Worm (Caenorhabditis elegans) whole organism, L1 larva: ENCODE data around the gene puf-3.

Source experiments
- C34B4.2 ChIP-seq: sonication (generic microtip); optimal IDR thresholded peaks from 2 replicates; lab custom pipeline; 2017; ENCODE audit warnings: mild to moderate bottlenecking, missing genetic modification characterization, missing compliant biosample characterization
- Y116A8C.19 ChIP-seq: sonication (generic microtip); optimal IDR thresholded peaks from 2 replicates; lab custom pipeline; 2016; ENCODE audit warnings: missing compliant biosample characterization, missing genetic modification characterization, borderline replicate concordance
- aha-1 ChIP-seq: fragments of 150-350 bp; optimal IDR thresholded peaks from 2 replicates; lab custom pipeline; 2014; ENCODE audit warnings: missing biosample characterization, missing genetic modification characterization
- alr-1 ChIP-seq: fragments of 200-800 bp; sonication (Bioruptor generic); optimal IDR thresholded peaks from 2 replicates; lab custom pipeline; 2018; ENCODE audit warnings: borderline replicate concordance, mild to moderate bottlenecking, missing genetic modification characterization, missing compliant biosample characterization
- ceh-90 ChIP-seq: sonication (generic microtip); optimal IDR thresholded peaks from 2 replicates; lab custom pipeline; 2016; ENCODE audit warnings: missing genetic modification characterization, missing compliant biosample characterization
- dpl-1 ChIP-seq, 3 experiments: fragments of 150-350 bp in 2 of 3; sonication (generic microtip) in 1 of 3; optimal IDR thresholded peaks; 2 replicates each; lab custom pipeline; 2014 to 2017; ENCODE audit warnings: missing biosample characterization in 3 of 3, missing genetic modification characterization in 3 of 3, missing genetic modification reagents in 3 of 3
- egl-27 ChIP-seq, 2 experiments: fragments of 150-350 bp in 1 of 2; sonication (generic microtip); optimal IDR thresholded peaks; 3 replicates each; lab custom pipeline; 2017 to 2018; ENCODE audit warnings: missing biosample characterization in 2 of 2, missing genetic modification characterization in 2 of 2, missing genetic modification reagents in 2 of 2
- elt-2 ChIP-seq: sonication (generic microtip); optimal IDR thresholded peaks from 2 replicates; lab custom pipeline; 2016; ENCODE audit warnings: missing genetic modification characterization, mild to moderate bottlenecking, inconsistent platforms, missing compliant biosample characterization, missing genetic modification reagents
- elt-3 ChIP-seq, 6 experiments: fragments of 150-350 bp in 1 of 6; sonication (generic microtip); optimal IDR thresholded peaks; 2 replicates each; lab custom pipeline; 2017 to 2018; ENCODE audit warnings: missing biosample characterization in 6 of 6, missing genetic modification characterization in 6 of 6, inconsistent platforms in 1 of 6
- hlh-17 ChIP-seq: fragments of 200-800 bp; sonication (Bioruptor generic); optimal IDR thresholded peaks from 2 replicates; lab custom pipeline; 2018; ENCODE audit warnings: missing genetic modification characterization, mild to moderate bottlenecking, missing compliant biosample characterization, moderate library complexity, borderline replicate concordance
- hlh-4 ChIP-seq: sonication (generic microtip); optimal IDR thresholded peaks from 2 replicates; lab custom pipeline; 2016; ENCODE audit warnings: mild to moderate bottlenecking, missing genetic modification characterization, missing compliant biosample characterization
- irx-1 ChIP-seq: sonication (generic microtip); optimal IDR thresholded peaks from 2 replicates; lab custom pipeline; 2016; ENCODE audit warnings: missing genetic modification characterization, missing compliant biosample characterization
- jun-1 ChIP-seq: fragments of 150-350 bp; optimal IDR thresholded peaks from 2 replicates; lab custom pipeline; 2014; ENCODE audit warnings: missing biosample characterization, missing genetic modification reagents, missing genetic modification characterization
- lin-13 ChIP-seq: fragments of 150-350 bp; optimal IDR thresholded peaks from 2 replicates; lab custom pipeline; 2014; ENCODE audit warnings: missing biosample characterization, missing genetic modification reagents, missing genetic modification characterization
- lin-14 ChIP-seq: fragments of 200-800 bp; sonication (Bioruptor generic); optimal IDR thresholded peaks from 2 replicates; lab custom pipeline; 2018; ENCODE audit warnings: mild to moderate bottlenecking, missing genetic modification characterization, moderate library complexity, missing compliant biosample characterization
- lin-35 ChIP-seq, 2 experiments: fragments of 150-350 bp; optimal IDR thresholded peaks; 2 replicates each; lab custom pipeline; 2014; ENCODE audit warnings: missing biosample characterization in 2 of 2, missing genetic modification characterization in 2 of 2, missing genetic modification reagents in 2 of 2
- lin-39 ChIP-seq: fragments of 150-350 bp; optimal IDR thresholded peaks from 2 replicates; lab custom pipeline; 2014; ENCODE audit warnings: missing biosample characterization, missing genetic modification reagents, missing genetic modification characterization
- lir-3 ChIP-seq: sonication (generic microtip); optimal IDR thresholded peaks from 2 replicates; lab custom pipeline; 2016; ENCODE audit warnings: mild to moderate bottlenecking, missing genetic modification characterization, moderate library complexity, missing compliant biosample characterization; ENCODE audit not compliant: poor library complexity
- mep-1 ChIP-seq: fragments of 150-350 bp; optimal IDR thresholded peaks from 2 replicates; lab custom pipeline; 2014; ENCODE audit warnings: missing biosample characterization, missing genetic modification characterization
- nhr-19 ChIP-seq: fragments of 200-800 bp; sonication (Bioruptor generic); conservative IDR thresholded peaks from 2 replicates; pipeline ENCODE4 v1.3.6; 2022; ENCODE audit warnings: missing genetic modification characterization, missing compliant biosample characterization
- nhr-71 ChIP-seq: sonication (generic microtip); optimal IDR thresholded peaks from 2 replicates; lab custom pipeline; 2016; ENCODE audit warnings: mild to moderate bottlenecking, missing genetic modification characterization, moderate library complexity, missing compliant biosample characterization
- pax-3 ChIP-seq: fragments of 200-800 bp; sonication (Bioruptor generic); optimal IDR thresholded peaks from 2 replicates; lab custom pipeline; 2018; ENCODE audit warnings: mild to moderate bottlenecking, missing genetic modification characterization, moderate library complexity, missing compliant biosample characterization
- pqm-1 ChIP-seq: sonication (generic microtip); optimal IDR thresholded peaks from 3 replicates; lab custom pipeline; 2017; ENCODE audit warnings: missing biosample characterization, missing genetic modification characterization
- sptf-1 ChIP-seq: fragments of 150-350 bp; optimal IDR thresholded peaks from 2 replicates; lab custom pipeline; 2014; ENCODE audit warnings: missing biosample characterization, missing genetic modification characterization
- tbx-2 ChIP-seq: sonication (generic microtip); optimal IDR thresholded peaks from 2 replicates; lab custom pipeline; 2016; ENCODE audit warnings: missing genetic modification characterization, missing compliant biosample characterization
- unc-130 ChIP-seq: fragments of 150-350 bp; optimal IDR thresholded peaks from 2 replicates; lab custom pipeline; 2017; ENCODE audit warnings: missing biosample characterization, missing genetic modification characterization, inconsistent platforms
- unc-30 ChIP-seq: sonication (generic microtip); optimal IDR thresholded peaks from 2 replicates; lab custom pipeline; 2017; ENCODE audit warnings: missing biosample characterization, missing genetic modification characterization
- xbp-1 ChIP-seq: sonication (generic microtip); optimal IDR thresholded peaks from 2 replicates; lab custom pipeline; 2016; ENCODE audit warnings: missing genetic modification characterization, missing compliant biosample characterization

The puf-3 gene

DNA sequence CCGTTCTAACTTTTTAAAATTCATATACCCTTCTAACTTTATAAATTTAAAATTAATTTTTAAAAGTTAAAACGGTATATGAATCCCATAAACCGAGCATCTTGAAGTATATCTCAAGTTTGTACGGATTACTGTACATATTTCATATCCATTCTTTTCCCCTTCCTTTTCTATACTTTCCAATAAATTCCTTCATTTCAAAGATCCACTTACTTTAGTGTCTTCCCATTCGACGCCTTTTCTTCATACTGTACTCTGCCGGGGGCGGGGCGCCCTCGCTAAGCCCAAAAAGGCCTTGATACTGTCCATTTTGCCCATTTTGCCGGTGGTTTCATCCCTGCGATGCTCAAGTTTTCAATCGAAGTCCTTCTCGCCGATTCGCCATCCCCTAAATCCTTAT is 46.2 kb downstream of the puf-3 start, which contains the start of gene fezf-1:
fezf-1 (plus strand) TSS at position 301 of the 400 bp plus-strand sequence.
- TF ChIP-seq nhr-71 (tag; lab: Kevin White, UChicago) (no peak), pax-3 (no peak), ceh-90 (tag; lab: Kevin White, UChicago) (no peak), elt-3 (tag; optimal IDR thresholded peaks at IDR 0.05; lab: Kevin White, UChicago) (no peak), xbp-1 (no peak), lir-3 (tag; lab: Kevin White, UChicago) (no peak), alr-1 (no peak), tbx-2 (tag; lab: Kevin White, UChicago) (no peak), lin-13 (GFP tag; lab: Kevin White, UChicago) (no peak), C34B4.2 (tag; lab: Kevin White, UChicago) (no peak), pqm-1 (tag; lab: Kevin White, UChicago) (no peak), irx-1 (tag; lab: Kevin White, UChicago) (no peak), hlh-17 (no peak), lin-35 (GFP tag; optimal IDR thresholded peaks at IDR 0.05; lab: Kevin White, UChicago) (no peak), Y116A8C.19 (tag; lab: Kevin White, UChicago) (no peak), dpl-1 (GFP tag; optimal IDR thresholded peaks at IDR 0.05; lab: Kevin White, UChicago) (no peak), mep-1 (no peak), hlh-4 (tag; lab: Kevin White, UChicago) (no peak)

DNA sequence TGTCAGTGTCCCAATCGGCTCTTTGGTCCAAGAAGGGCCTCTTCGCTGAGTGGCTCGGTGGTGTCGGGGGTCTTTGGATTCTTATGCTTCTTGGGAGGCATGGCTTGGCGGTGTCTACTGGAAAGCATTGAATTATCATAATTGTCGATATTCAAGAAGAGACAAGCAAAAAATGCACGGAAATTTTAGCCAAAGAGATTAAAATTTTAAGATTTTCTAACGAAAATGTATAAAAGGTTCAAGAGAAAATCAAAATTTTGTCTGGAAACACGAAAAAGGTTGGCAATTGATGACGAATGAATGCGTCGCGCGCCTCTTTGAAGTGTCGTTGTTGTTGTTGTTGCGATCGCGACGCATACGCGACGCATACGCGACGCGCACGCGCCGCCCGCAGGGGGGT is 51.1 kb downstream of the puf-3 start, which contains the start of gene Y38H8A.12:
Y38H8A.12 (minus strand) TSS at position 101 of the 400 bp plus-strand sequence.
- TF ChIP-seq Y116A8C.19 (tag; lab: Kevin White, UChicago) (no peak), egl-27 (tag; optimal IDR thresholded peaks at IDR 0.05; lab: Kevin White, UChicago) (no peak), lin-14 (GFP tag; lab: Kevin White, UChicago) (no peak), nhr-19 (GFP tag; lab: Robert Waterston, UW) (no peak), lin-39 (tag; lab: Kevin White, UChicago) (no peak), aha-1 (tag; lab: Kevin White, UChicago) (no peak), unc-30 (no peak), sptf-1 (tag; lab: Kevin White, UChicago) (no peak), unc-130 (tag; lab: Kevin White, UChicago) (no peak), jun-1 (no peak), elt-2 (no peak)
